Worm (Caenorhabditis elegans) whole organism, young adult: Measurements from ENCODE around the gene fipr-3.

ENCODE experiments used
- B0261.1 ChIP-seq: sonication (generic microtip); optimal IDR thresholded peaks from 2 replicates; lab custom pipeline; 2016; ENCODE audit warnings: mild to moderate bottlenecking, missing genetic modification characterization, moderate library complexity, missing compliant biosample characterization
- attf-6 ChIP-seq: fragments of 200-800 bp; sonication (Bioruptor generic); IDR thresholded peaks from 2 replicates; pipeline ENCODE4 v1.3.6; 2022; ENCODE audit warnings: missing genetic modification reagents, missing genetic modification characterization, missing compliant biosample characterization
- die-1 ChIP-seq: sonication (generic microtip); optimal IDR thresholded peaks from 2 replicates; lab custom pipeline; 2016; ENCODE audit warnings: missing genotype, mild to moderate bottlenecking, missing genetic modification characterization, missing compliant biosample characterization
- dpl-1 ChIP-seq: fragments of 150-350 bp; optimal IDR thresholded peaks from 2 replicates; lab custom pipeline; 2014; ENCODE audit warnings: missing biosample characterization, missing genetic modification reagents, missing genetic modification characterization
- egl-18 ChIP-seq: fragments of 200-800 bp; sonication (Bioruptor generic); IDR thresholded peaks from 2 replicates; pipeline ENCODE4 v1.3.6; 2022; ENCODE audit warnings: missing genetic modification reagents, missing genetic modification characterization, missing compliant biosample characterization
- ztf-18 ChIP-seq: sonication (generic microtip); optimal IDR thresholded peaks from 2 replicates; lab custom pipeline; 2016; ENCODE audit warnings: missing genotype, mild to moderate bottlenecking, missing genetic modification characterization, missing compliant biosample characterization

- no peak for TF ChIP-seq dpl-1 (GFP tag; lab: Kevin White, UChicago)
- TF ChIP-seq egl-18 = no peak
- no peak for TF ChIP-seq attf-6 (GFP tag; lab: Robert Waterston, UW)
- no peak for TF ChIP-seq die-1 (tag; lab: Kevin White, UChicago)
- TF ChIP-seq B0261.1 = no peak
- no peak for TF ChIP-seq ztf-18
Measured at ce11 chrX:14428052-14428451, 4.8 kb downstream of the fipr-3 start, which contains the start of gene F23D12.1.
